Worm (Caenorhabditis elegans): ENCODE data around the gene T26A5.6.

- TF ChIP-seq unc-39 (tag; optimal IDR thresholded peaks at IDR 0.05) = no peak
- TF ChIP-seq skn-1 (tag; optimal IDR thresholded peaks at IDR 0.05) = no peak
- no peak for TF ChIP-seq fos-1 (tag; optimal IDR thresholded peaks at IDR 0.05)
- TF ChIP-seq nhr-28 (tag; optimal IDR thresholded peaks at IDR 0.05) = no peak
- TF ChIP-seq ceh-28 (tag; optimal IDR thresholded peaks at IDR 0.05) = no peak
- TF ChIP-seq nhr-237 (tag; optimal IDR thresholded peaks at IDR 0.05) = no peak
- TF ChIP-seq jun-1 (tag; optimal IDR thresholded peaks at IDR 0.05) = no peak
- no peak for TF ChIP-seq fkh-2 (tag; optimal IDR thresholded peaks at IDR 0.05)
Observed at ce11 chrIII:6476380-6476779, 25.9 kb upstream of the T26A5.6 start.
